Worm (Caenorhabditis elegans): Measurements from ENCODE around the gene ZC250.5.
"Not testable (repeated sequence)": the region's sequence is repeated elsewhere in the genome, so short reads cannot be mapped to it uniquely, and the experiment has no call there.

ZC250.5 gene

DNA sequence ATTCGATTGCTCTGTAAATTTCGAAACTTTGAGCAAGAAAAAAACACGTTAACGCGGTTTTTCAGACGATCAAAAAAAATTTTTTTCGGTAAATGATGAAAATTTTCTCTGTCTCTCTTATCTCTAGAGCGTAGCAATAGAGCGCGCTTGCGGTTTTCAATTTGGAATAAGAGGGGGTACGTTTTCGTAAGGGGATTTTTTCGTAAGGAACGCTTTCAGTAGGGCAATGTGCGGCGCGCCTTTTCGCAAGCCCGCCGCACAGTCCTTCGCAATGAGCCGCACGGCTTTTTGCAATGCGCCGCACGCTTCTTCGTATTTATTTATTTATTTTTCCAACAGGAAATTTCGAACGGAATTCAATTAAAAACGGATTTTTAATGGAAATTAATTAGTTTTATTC is 28.6 kb upstream of the ZC250.5 start, which contains the start of gene F44E7.4 (continued):
- TF ChIP-seq egrh-3 (GFP tag; IDR thresholded peaks at IDR 0.05) (peak; percentile 85), attf-5 (GFP tag; optimal IDR thresholded peaks at IDR 0.05) (peak; percentile 37), attf-6 (GFP tag; IDR thresholded peaks at IDR 0.05) (peak; percentile 77), hsf-1 (GFP tag; IDR thresholded peaks at IDR 0.05) (peak; percentile 78), Y53F4B.3 (GFP tag; IDR thresholded peaks at IDR 0.05) (peak; percentile 77), egl-44 (GFP tag; IDR thresholded peaks at IDR 0.05) (peak; percentile 85), attf-3 (GFP tag; conservative IDR thresholded peaks at IDR 0.05) (peak; percentile 82), ceh-100 (GFP tag; IDR thresholded peaks at IDR 0.05) (peak; percentile 96), lsl-1 (GFP tag; optimal IDR thresholded peaks at IDR 0.05) (peak; percentile 64), Y67H2A.10 (GFP tag; conservative IDR thresholded peaks at IDR 0.05) (peak; percentile 83), ztf-28 (GFP tag; IDR thresholded peaks at IDR 0.05) (peak; percentile 97), D2030.7 (GFP tag; IDR thresholded peaks at IDR 0.05) (peak; percentile 99), Y53G8AR.9 (GFP tag; conservative IDR thresholded peaks at IDR 0.05) (peak; percentile 94), nhr-80 (tag; optimal IDR thresholded peaks at IDR 0.05) (peak; percentile 19)

DNA sequence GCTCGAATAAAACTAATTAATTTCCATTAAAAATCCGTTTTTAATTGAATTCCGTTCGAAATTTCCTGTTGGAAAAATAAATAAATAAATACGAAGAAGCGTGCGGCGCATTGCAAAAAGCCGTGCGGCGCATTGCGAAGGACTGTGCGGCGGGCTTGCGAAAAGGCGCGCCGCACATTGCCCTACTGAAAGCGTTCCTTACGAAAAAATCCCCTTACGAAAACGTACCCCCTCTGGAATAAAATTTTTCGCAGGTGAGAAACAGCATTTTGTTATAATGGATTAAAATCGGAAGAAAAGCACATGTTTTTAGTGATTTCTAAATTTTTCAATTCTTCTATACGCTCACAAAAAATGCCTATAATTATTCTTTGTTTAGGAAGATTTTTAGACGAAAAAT is 27.4 kb upstream of the ZC250.5 start:
- TF ChIP-seq C06A6.2 (GFP tag; conservative IDR thresholded peaks at IDR 0.05) (peak; percentile 97), F33H1.4 (GFP tag; IDR thresholded peaks at IDR 0.05) (peak; percentile 42; the same call in 1 of the 2 replicates), D2030.7 (GFP tag; IDR thresholded peaks at IDR 0.05) (peak; percentile 53; the same call in 1 of the 2 replicates), ceh-91 (GFP tag; IDR thresholded peaks at IDR 0.05) (0 out of 2 replicates have a peak, but pooled peaks have one; percentile 22), ztf-28 (GFP tag; IDR thresholded peaks at IDR 0.05) (0 out of 2 replicates have a peak, but pooled peaks have one; percentile 68), K11D2.4 (GFP tag; IDR thresholded peaks at IDR 0.05) (0 out of 2 replicates have a peak, but pooled peaks have one; percentile 14), cebp-1 (GFP tag; IDR thresholded peaks at IDR 0.05) (peak; percentile 46; the same call in 1 of the 2 replicates), Y53G8AR.9 (GFP tag; conservative IDR thresholded peaks at IDR 0.05) (peak; percentile 37; the same call in 1 of the 2 replicates), egrh-3 (GFP tag; IDR thresholded peaks at IDR 0.05) (0 out of 2 replicates have a peak, but pooled peaks have one; percentile 37), pbrm-1 (GFP tag; IDR thresholded peaks at IDR 0.05) (peak; percentile 59; the same call in 1 of the 2 replicates), dox-1 (GFP tag; IDR thresholded peaks at IDR 0.05) (peak; percentile 93), attf-3 (GFP tag; conservative IDR thresholded peaks at IDR 0.05) (0 out of 2 replicates have a peak, but pooled peaks have one; percentile 47), mcd-1 (GFP tag; IDR thresholded peaks at IDR 0.05) (peak; percentile 85), hmg-1.2 (GFP tag; IDR thresholded peaks at IDR 0.05) (peak; percentile 46), rcor-1 (GFP tag; IDR thresholded peaks at IDR 0.05) (peak; percentile 26; the same call in 1 of the 2 replicates), ceh-100 (GFP tag; IDR thresholded peaks at IDR 0.05) (peak; percentile 85), nfyb-1 (GFP tag; IDR thresholded peaks at IDR 0.05) (peak; percentile 84), madf-6 (GFP tag; IDR thresholded peaks at IDR 0.05) (peak; percentile 54), Y95B8A.8 (GFP tag; IDR thresholded peaks at IDR 0.05) (peak; percentile 41; the same call in 1 of the 2 replicates), egl-44 (GFP tag; IDR thresholded peaks at IDR 0.05) (peak; percentile 39; the same call in 1 of the 2 replicates), Y67H2A.10 (GFP tag; conservative IDR thresholded peaks at IDR 0.05) (0 out of 2 replicates have a peak, but pooled peaks have one; percentile 17)
- not testable (repeated sequence) for TF ChIP-seq cebp-1 (tag; optimal IDR thresholded peaks at IDR 0.05)

DNA sequence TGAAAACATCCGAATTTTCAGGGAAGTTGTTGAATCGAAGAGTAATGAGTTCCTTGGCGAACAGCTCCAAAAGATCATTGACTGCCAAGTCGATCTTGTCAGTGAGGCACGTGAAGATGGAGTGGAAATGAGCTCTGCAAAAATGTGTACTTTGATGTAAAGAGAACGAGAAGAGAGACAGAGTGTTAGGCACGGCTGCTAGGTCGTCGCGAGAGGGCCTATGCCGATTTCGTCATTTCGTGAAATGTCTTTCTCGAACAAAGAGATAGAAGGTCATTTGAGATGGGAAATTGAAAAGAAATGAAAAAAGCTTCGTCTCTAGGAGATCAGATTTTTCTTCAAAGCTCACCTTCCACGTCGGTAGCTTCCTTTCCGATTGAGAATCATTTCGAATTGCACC is 25.6 kb upstream of the ZC250.5 start:
- TF ChIP-seq F57C9.4 (tag; optimal IDR thresholded peaks at IDR 0.05) (peak; percentile 17), aptf-2 (GFP tag; conservative IDR thresholded peaks at IDR 0.05) (no peak), cebp-1 (GFP tag; IDR thresholded peaks at IDR 0.05) (no peak), cebp-1 (tag; optimal IDR thresholded peaks at IDR 0.05) (peak; percentile 77)

DNA sequence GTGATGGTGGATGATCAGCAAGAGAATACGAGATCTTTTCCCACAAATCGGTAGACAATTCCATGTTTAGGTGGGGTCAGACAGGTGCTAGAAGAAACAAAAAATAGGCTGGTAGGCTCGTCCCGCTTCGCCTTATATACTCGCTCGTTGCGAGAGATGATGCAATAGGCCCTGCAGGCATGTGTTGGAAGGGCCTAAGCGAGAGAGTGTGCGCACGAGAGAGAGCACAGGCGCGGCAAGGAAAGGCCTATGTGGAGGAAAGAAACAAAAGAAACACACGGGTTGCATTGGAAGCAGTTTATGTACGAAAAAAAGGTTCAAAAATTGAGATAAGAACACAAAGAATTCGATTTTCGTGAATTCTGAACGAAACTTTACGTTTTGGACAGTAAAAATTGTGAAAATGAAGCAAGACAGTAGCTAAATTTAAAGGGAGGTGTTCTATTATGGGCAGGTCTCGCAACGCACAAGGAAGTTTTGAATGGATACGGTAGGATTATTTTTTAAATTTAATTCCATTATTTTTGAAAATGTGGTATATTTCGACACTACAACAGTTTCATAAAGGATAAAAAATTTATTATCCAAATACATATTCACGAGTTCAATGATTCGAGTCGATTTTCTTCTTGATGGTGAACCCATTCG is 24.7 kb upstream of the ZC250.5 start, which contains the start of gene F44E7.5:
Gene F44E7.5, minus strand, starts transcription at position 210 of the 648 bp plus-strand sequence.
- TF ChIP-seq snpc-4 (GFP tag; optimal IDR thresholded peaks at IDR 0.05) = no peak
- peak in 3 of 4 experiments; percentile 3 to 57 (median 33) for TF ChIP-seq snpc-4 (tag; optimal IDR thresholded peaks at IDR 0.05)
- TF ChIP-seq cebp-1 (GFP tag; IDR thresholded peaks at IDR 0.05) = no peak; the same call in 1 of the 2 replicates
- TF ChIP-seq cebp-1 (tag; optimal IDR thresholded peaks at IDR 0.05) = peak; percentile 69
- TF ChIP-seq pbrm-1 (GFP tag; IDR thresholded peaks at IDR 0.05) = no peak
- TF ChIP-seq nhr-80 (tag; optimal IDR thresholded peaks at IDR 0.05) = peak; percentile 91
- TF ChIP-seq bed-2 (GFP tag; IDR thresholded peaks at IDR 0.05) = no peak
- TF ChIP-seq mcd-1 (GFP tag; IDR thresholded peaks at IDR 0.05) = peak; percentile 53
- peak; percentile 24; the same call in 1 of the 2 replicates for TF ChIP-seq egrh-3 (GFP tag; IDR thresholded peaks at IDR 0.05)
- TF ChIP-seq F23B12.7 (tag; optimal IDR thresholded peaks at IDR 0.05; ENCODE audit: insufficient read depth) = peak; percentile 15
- TF ChIP-seq mxl-1 (tag; optimal IDR thresholded peaks at IDR 0.05) = no peak
- TF ChIP-seq F57C9.4 (tag; optimal IDR thresholded peaks at IDR 0.05) = peak; percentile 100
- no peak for TF ChIP-seq fkh-3 (tag; optimal IDR thresholded peaks at IDR 0.05)
- peak; percentile 56; the same call in 1 of the 2 replicates for TF ChIP-seq madf-6 (GFP tag; IDR thresholded peaks at IDR 0.05)
- TF ChIP-seq lsl-1 (GFP tag; optimal IDR thresholded peaks at IDR 0.05) = peak; percentile 79
- TF ChIP-seq chd-7 (tag; optimal IDR thresholded peaks at IDR 0.05) = peak; percentile 18
- TF ChIP-seq B0336.3 (GFP tag; IDR thresholded peaks at IDR 0.05) = 0 out of 2 replicates have a peak, but pooled peaks have one; percentile 41
- TF ChIP-seq nhr-90 (tag; optimal IDR thresholded peaks at IDR 0.05) = peak; percentile 69

All from whole organism, young adult.